Worm (Caenorhabditis elegans) whole organism, midembryonic: ENCODE measurements around the gene T24E12.13.

Experiments used
- T22C8.4 ChIP-seq: fragments of 200-800 bp; sonication (Bioruptor generic); IDR thresholded peaks from 2 replicates; pipeline ENCODE4 v1.3.6; 2022; ENCODE audit warnings: missing genetic modification characterization, missing compliant biosample characterization
- ztf-29 ChIP-seq: fragments of 200-800 bp; sonication (Bioruptor generic); IDR thresholded peaks from 2 replicates; pipeline ENCODE4 v1.3.6; 2022; ENCODE audit warnings: missing genetic modification reagents, missing genetic modification characterization, missing compliant biosample characterization

DNA sequence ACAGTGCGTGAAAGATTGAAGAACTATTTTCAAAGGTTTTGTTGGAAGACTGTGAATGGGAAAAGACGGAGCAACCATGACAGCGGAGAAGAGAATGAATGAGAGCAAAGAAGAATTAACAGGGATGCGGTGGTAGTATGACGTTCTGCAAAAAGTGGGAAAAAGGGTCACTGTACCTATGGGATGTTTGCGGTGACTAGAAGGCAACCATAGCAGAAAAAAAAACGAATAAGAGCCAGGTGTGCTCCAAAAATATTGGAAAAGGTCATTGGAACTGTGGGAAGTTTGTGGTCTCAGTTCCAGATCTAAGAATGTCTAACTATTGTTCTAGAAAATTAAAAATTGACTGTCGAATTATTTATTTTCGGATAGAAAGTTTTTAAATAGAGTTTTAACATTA lies 38.5 kb upstream of the T24E12.13 start, which contains the start of gene fbxb-90:
- TF ChIP-seq ztf-29 (no peak), T22C8.4 (no peak)
